Worm (Caenorhabditis elegans) whole organism, dauer: ENCODE data around the gene xpb-1.

Experiments used
- unc-62 ChIP-seq: sonication (generic microtip); optimal IDR thresholded peaks from 2 replicates; lab custom pipeline; 2017; ENCODE audit warnings: missing biosample characterization, missing genetic modification reagents, missing genetic modification characterization

Gene xpb-1

ce11 chrIII:11510120-11510519 lies 16.3 kb upstream of the xpb-1 start:
- no peak for TF ChIP-seq unc-62 (GFP tag; lab: Kevin White, UChicago)

ce11 chrIII:11510826-11511225 lies 15.6 kb upstream of the xpb-1 start:
- no peak for TF ChIP-seq unc-62 (GFP tag; lab: Kevin White, UChicago)

ce11 chrIII:11523504-11524025 lies 2.9 kb upstream of the xpb-1 start, which contains the start of the genes Y66D12A.16 and such-1:
Y66D12A.16 (plus strand) TSS chrIII:11523554.
such-1 (minus strand) TSS chrIII:11523759.
- no peak for TF ChIP-seq unc-62 (GFP tag; lab: Kevin White, UChicago)

ce11 chrIII:11524073-11524472 lies 2.4 kb upstream of the xpb-1 start:
- no peak for TF ChIP-seq unc-62 (GFP tag; lab: Kevin White, UChicago)

ce11 chrIII:11534624-11535079 lies 8.2 kb downstream of the xpb-1 start, which contains the start of gene nrps-1:
nrps-1 (plus strand) TSS chrIII:11534674.
- no peak for TF ChIP-seq unc-62 (GFP tag; lab: Kevin White, UChicago)

ce11 chrIII:11535453-11535852 lies 9.0 kb downstream of the xpb-1 start:
- TF ChIP-seq unc-62 (GFP tag; lab: Kevin White, UChicago), result no peak

- TF ChIP-seq unc-62 (GFP tag; lab: Kevin White, UChicago), result no peak
Measured at ce11 chrIII:11544947-11545346, 18.5 kb downstream of the xpb-1 start.

ce11 chrIII:11548070-11548469 lies 21.6 kb downstream of the xpb-1 start, which contains the start of gene Y66D12A.13:
Y66D12A.13 (plus strand) TSS chrIII:11548370.
- no peak for TF ChIP-seq unc-62 (GFP tag; lab: Kevin White, UChicago)

- TF ChIP-seq unc-62 (GFP tag; lab: Kevin White, UChicago), result no peak
Measured at ce11 chrIII:11554701-11555111, 28.2 kb downstream of the xpb-1 start.

- TF ChIP-seq unc-62 (GFP tag; lab: Kevin White, UChicago), result no peak
Measured at ce11 chrIII:11556860-11557259, 30.4 kb downstream of the xpb-1 start.

- no peak for TF ChIP-seq unc-62 (GFP tag; lab: Kevin White, UChicago)
Measured at ce11 chrIII:11558251-11558650, 31.8 kb downstream of the xpb-1 start.

- TF ChIP-seq unc-62 (GFP tag; lab: Kevin White, UChicago), result no peak
Measured at ce11 chrIII:11559677-11560076, 33.2 kb downstream of the xpb-1 start.

ce11 chrIII:11560504-11561202 lies 34.2 kb downstream of the xpb-1 start, which contains the start of gene ztf-29:
ztf-29 (plus strand) TSS chrIII:11561152.
- TF ChIP-seq unc-62 (GFP tag; lab: Kevin White, UChicago), result no peak

- TF ChIP-seq unc-62 (GFP tag; lab: Kevin White, UChicago), result no peak
Measured at ce11 chrIII:11561597-11561996, 35.1 kb downstream of the xpb-1 start.

- TF ChIP-seq unc-62 (GFP tag; lab: Kevin White, UChicago), result no peak
Measured at ce11 chrIII:11563417-11563949, 37.0 kb downstream of the xpb-1 start, which contains the start of gene Y66D12A.11. Y66D12A.11 (plus strand) TSS chrIII:11563467.

ce11 chrIII:11565602-11566001 lies 39.1 kb downstream of the xpb-1 start, which contains the start of gene Y66D12A.10:
Y66D12A.10 (plus strand) TSS chrIII:11565874.
- no peak for TF ChIP-seq unc-62 (GFP tag; lab: Kevin White, UChicago)
